Worm (Caenorhabditis elegans) whole organism, young adult: ENCODE data around the gene C05D2.8.
A peak's percentile ranks its signal among the peaks of the same experiment; 100 is the strongest.

ENCODE experiments used
- B0336.3 ChIP-seq: fragments of 200-800 bp; sonication (Bioruptor generic); IDR thresholded peaks from 2 replicates; pipeline ENCODE4 v1.3.6; 2022; ENCODE audit warnings: missing genetic modification characterization, missing compliant biosample characterization
- C17E4.6 ChIP-seq: fragments of 200-800 bp; sonication (Bioruptor generic); IDR thresholded peaks from 2 replicates; pipeline ENCODE4 v1.3.6; 2022; ENCODE audit warnings: missing genetic modification reagents, missing genetic modification characterization, missing compliant biosample characterization
- F22D6.2 ChIP-seq: sonication (generic microtip); optimal IDR thresholded peaks from 2 replicates; lab custom pipeline; 2016; ENCODE audit warnings: mild to moderate bottlenecking, missing genetic modification characterization, missing compliant biosample characterization
- F49E8.2 ChIP-seq: sonication (generic microtip); optimal IDR thresholded peaks from 3 replicates; lab custom pipeline; 2017; ENCODE audit warnings: missing genetic modification characterization, mild to moderate bottlenecking, missing compliant biosample characterization, antibody characterized with exemption, moderate library complexity; ENCODE audit not compliant: insufficient read depth
- F55B11.4 ChIP-seq: sonication (generic microtip); optimal IDR thresholded peaks from 2 replicates; lab custom pipeline; 2016; ENCODE audit warnings: missing compliant biosample characterization, missing genetic modification characterization, borderline replicate concordance; ENCODE audit not compliant: insufficient read depth
- K11D2.4 ChIP-seq: fragments of 200-800 bp; sonication (Bioruptor generic); IDR thresholded peaks from 2 replicates; pipeline ENCODE4 v1.3.6; 2022; ENCODE audit warnings: missing genetic modification reagents, missing genetic modification characterization, missing compliant biosample characterization
- K12H6.12 ChIP-seq: fragments of 200-800 bp; sonication (Bioruptor generic); optimal IDR thresholded peaks from 2 replicates; lab custom pipeline; 2018; ENCODE audit warnings: mild to moderate bottlenecking, missing genetic modification characterization, missing compliant biosample characterization
- T26A5.8 ChIP-seq: sonication (generic microtip); optimal IDR thresholded peaks from 2 replicates; lab custom pipeline; 2016; ENCODE audit warnings: missing genetic modification characterization, missing compliant biosample characterization
- Y53G8AR.9 ChIP-seq: fragments of 200-800 bp; sonication (Bioruptor generic); conservative IDR thresholded peaks from 2 replicates; pipeline ENCODE4 v1.3.6; 2022; ENCODE audit warnings: missing genetic modification reagents, missing genetic modification characterization, missing compliant biosample characterization
- Y67H2A.10 ChIP-seq: fragments of 200-800 bp; sonication (Bioruptor generic); conservative IDR thresholded peaks from 2 replicates; pipeline ENCODE4 v1.3.6; 2022; ENCODE audit warnings: missing genetic modification reagents, missing genetic modification characterization, missing compliant biosample characterization
- aptf-3 ChIP-seq: fragments of 200-800 bp; sonication (Bioruptor generic); IDR thresholded peaks from 2 replicates; pipeline ENCODE4 v1.3.6; 2022; ENCODE audit warnings: missing genetic modification characterization, missing compliant biosample characterization
- attf-5 ChIP-seq: fragments of 200-800 bp; sonication (Bioruptor generic); optimal IDR thresholded peaks from 2 replicates; lab custom pipeline; 2018; ENCODE audit warnings: mild to moderate bottlenecking, missing genetic modification characterization, missing compliant biosample characterization
- ccch-3 ChIP-seq: fragments of 200-800 bp; sonication (Bioruptor generic); optimal IDR thresholded peaks from 2 replicates; lab custom pipeline; 2018; ENCODE audit warnings: mild to moderate bottlenecking, missing genetic modification characterization, missing compliant biosample characterization
- cebp-1 ChIP-seq, 2 experiments: fragments of 200-800 bp in 1 of 2; sonication (Bioruptor generic) in 1 of 2; sonication (generic microtip) in 1 of 2; IDR thresholded peaks in 1 of 2; optimal IDR thresholded peaks in 1 of 2; 2 replicates each; pipeline versions ENCODE4 v1.3.6 to Lab custom; 2017 to 2022; ENCODE audit warnings: missing compliant biosample characterization in 2 of 2, missing genetic modification characterization in 2 of 2, mild to moderate bottlenecking in 1 of 2, missing genetic modification reagents in 1 of 2, moderate library complexity in 1 of 2
- ceh-27 ChIP-seq: fragments of 200-800 bp; sonication (Bioruptor generic); optimal IDR thresholded peaks from 2 replicates; lab custom pipeline; 2018; ENCODE audit warnings: mild to moderate bottlenecking, missing genetic modification characterization, moderate library complexity, missing compliant biosample characterization
- ceh-40 ChIP-seq: fragments of 200-800 bp; sonication (Bioruptor generic); IDR thresholded peaks from 2 replicates; pipeline ENCODE4 v1.3.6; 2022; ENCODE audit warnings: missing genetic modification characterization, missing compliant biosample characterization
- dox-1 ChIP-seq: fragments of 200-800 bp; sonication (Bioruptor generic); IDR thresholded peaks from 2 replicates; pipeline ENCODE4 v1.3.6; 2022; ENCODE audit warnings: missing genetic modification reagents, missing genetic modification characterization, missing compliant biosample characterization
- dpl-1 ChIP-seq: fragments of 150-350 bp; optimal IDR thresholded peaks from 2 replicates; lab custom pipeline; 2014; ENCODE audit warnings: missing biosample characterization, missing genetic modification reagents, missing genetic modification characterization
- him-1 ChIP-seq: sonication (generic microtip); optimal IDR thresholded peaks from 2 replicates; lab custom pipeline; 2016; ENCODE audit warnings: missing genotype, missing genetic modification reagents, missing genetic modification characterization, missing compliant biosample characterization
- hmg-20 ChIP-seq: fragments of 200-800 bp; sonication (Bioruptor generic); IDR thresholded peaks from 2 replicates; pipeline ENCODE4 v1.3.6; 2022; ENCODE audit warnings: missing genetic modification reagents, missing genetic modification characterization, missing compliant biosample characterization
- lin-35 ChIP-seq, 3 experiments: fragments of 150-350 bp in 2 of 3; sonication (generic microtip) in 1 of 3; optimal IDR thresholded peaks; 2 replicates each; lab custom pipeline; 2014 to 2018; ENCODE audit warnings: missing biosample characterization in 3 of 3, missing genetic modification characterization in 3 of 3, missing genetic modification reagents in 3 of 3
- lin-54 ChIP-seq: fragments of 200-800 bp; sonication (Bioruptor generic); optimal IDR thresholded peaks from 2 replicates; lab custom pipeline; 2018; ENCODE audit warnings: mild to moderate bottlenecking, missing genetic modification characterization, missing compliant biosample characterization
- lsl-1 ChIP-seq: fragments of 200-800 bp; sonication (Bioruptor generic); optimal IDR thresholded peaks from 2 replicates; lab custom pipeline; 2018; ENCODE audit warnings: mild to moderate bottlenecking, missing genetic modification characterization, moderate library complexity, missing compliant biosample characterization
- mel-28 ChIP-seq: sonication (generic microtip); optimal IDR thresholded peaks from 2 replicates; lab custom pipeline; 2016; ENCODE audit warnings: borderline replicate concordance, mild to moderate bottlenecking, missing genetic modification characterization, missing compliant biosample characterization
- mxl-1 ChIP-seq: sonication (generic microtip); optimal IDR thresholded peaks from 2 replicates; lab custom pipeline; 2016; ENCODE audit warnings: missing genetic modification characterization, missing compliant biosample characterization
- nhr-120 ChIP-seq: fragments of 200-800 bp; sonication (Bioruptor generic); IDR thresholded peaks from 2 replicates; pipeline ENCODE4 v1.3.6; 2022; ENCODE audit warnings: missing genetic modification characterization, missing compliant biosample characterization
- pha-4 ChIP-seq: fragments of 150-350 bp; sonication (generic microtip); optimal IDR thresholded peaks from 2 replicates; lab custom pipeline; 2014; ENCODE audit warnings: missing biosample characterization, missing genetic modification reagents, missing genetic modification characterization
- rec-8 ChIP-seq, 2 experiments: sonication (generic microtip); optimal IDR thresholded peaks; 2 replicates each; lab custom pipeline; 2016; ENCODE audit warnings: mild to moderate bottlenecking in 2 of 2, missing genetic modification characterization in 2 of 2, missing genetic modification reagents in 2 of 2, missing genotype in 2 of 2, missing biosample characterization in 1 of 2, missing compliant biosample characterization in 1 of 2, moderate library complexity in 1 of 2
- rpc-1 ChIP-seq, 2 experiments: fragments of 150-350 bp in 1 of 2; sonication (generic microtip) in 1 of 2; optimal IDR thresholded peaks; 2 replicates each; lab custom pipeline; 2014 to 2018; ENCODE audit warnings: missing biosample characterization in 1 of 2, missing genetic modification characterization in 1 of 2, missing genetic modification reagents in 1 of 2, missing genotype in 1 of 2
- somi-1 ChIP-seq: fragments of 200-800 bp; sonication (Bioruptor generic); optimal IDR thresholded peaks from 2 replicates; lab custom pipeline; 2018; ENCODE audit warnings: mild to moderate bottlenecking, missing genetic modification characterization, missing compliant biosample characterization
- sptf-2 ChIP-seq: fragments of 200-800 bp; sonication (Bioruptor generic); optimal IDR thresholded peaks from 2 replicates; lab custom pipeline; 2018; ENCODE audit warnings: mild to moderate bottlenecking, missing genetic modification characterization, missing compliant biosample characterization
- tbp1 ChIP-seq: fragments of 200-800 bp; sonication (Bioruptor generic); optimal IDR thresholded peaks from 2 replicates; lab custom pipeline; 2018; ENCODE audit warnings: mild to moderate bottlenecking, missing genetic modification characterization, missing compliant biosample characterization
- unc-130 ChIP-seq: sonication (generic microtip); optimal IDR thresholded peaks from 2 replicates; lab custom pipeline; 2016; ENCODE audit warnings: missing genetic modification reagents, missing genetic modification characterization, missing compliant biosample characterization
- unc-62 ChIP-seq: fragments of 150-350 bp; optimal IDR thresholded peaks from 2 replicates; lab custom pipeline; 2014; ENCODE audit warnings: missing biosample characterization, missing genetic modification reagents, missing genetic modification characterization
- zfh-2 ChIP-seq: fragments of 200-800 bp; sonication (Bioruptor generic); conservative IDR thresholded peaks from 2 replicates; pipeline ENCODE4 v1.3.6; 2022; ENCODE audit warnings: missing genetic modification reagents, missing genetic modification characterization, missing compliant biosample characterization
- zim-3 ChIP-seq: sonication (generic microtip); optimal IDR thresholded peaks from 2 replicates; lab custom pipeline; 2017; ENCODE audit warnings: mild to moderate bottlenecking, missing genetic modification characterization, moderate library complexity, missing compliant biosample characterization
- ztf-28 ChIP-seq: fragments of 200-800 bp; sonication (Bioruptor generic); IDR thresholded peaks from 2 replicates; pipeline ENCODE4 v1.3.6; 2022; ENCODE audit warnings: missing genetic modification reagents, missing genetic modification characterization, missing compliant biosample characterization
- ztf-3 ChIP-seq: fragments of 200-800 bp; sonication (Bioruptor generic); optimal IDR thresholded peaks from 2 replicates; lab custom pipeline; 2018; ENCODE audit warnings: mild to moderate bottlenecking, missing genetic modification characterization, missing compliant biosample characterization

Gene C05D2.8

ce11 chrIII:5568265-5568664, 41.9 kb downstream of the C05D2.8 start:
- 0 out of 2 replicates have a peak, but pooled peaks have one; percentile 12 for TF ChIP-seq aptf-3 (GFP tag; lab: Robert Waterston, UW)
- TF ChIP-seq dox-1 = no peak

DNA sequence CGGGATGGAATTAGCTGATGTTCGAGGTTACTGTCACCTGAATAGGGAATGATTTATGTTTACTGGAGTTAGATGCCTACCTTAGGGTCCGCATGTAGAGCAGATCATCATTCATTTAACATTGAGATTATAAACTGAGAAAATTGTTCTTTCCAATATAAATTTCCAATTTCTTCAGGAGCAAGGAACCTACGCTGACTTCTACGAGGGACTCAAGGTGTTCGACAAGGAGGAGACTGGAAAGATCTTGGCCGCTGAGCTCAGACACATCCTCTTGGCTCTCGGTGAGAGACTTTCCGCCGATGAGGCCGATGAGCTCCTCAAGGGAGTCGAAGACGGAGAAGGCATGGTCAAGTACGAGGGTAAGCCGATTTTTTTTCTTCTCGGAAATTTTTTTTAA, 43.6 kb downstream of the C05D2.8 start:
- no peak for TF ChIP-seq K12H6.12 (tag; lab: Kevin White, UChicago)
- TF ChIP-seq F49E8.2 (tag; lab: Kevin White, UChicago) = no peak
- no peak for TF ChIP-seq K11D2.4 (GFP tag; lab: Robert Waterston, UW)
- TF ChIP-seq, all 124 proteins: peak for 0

DNA sequence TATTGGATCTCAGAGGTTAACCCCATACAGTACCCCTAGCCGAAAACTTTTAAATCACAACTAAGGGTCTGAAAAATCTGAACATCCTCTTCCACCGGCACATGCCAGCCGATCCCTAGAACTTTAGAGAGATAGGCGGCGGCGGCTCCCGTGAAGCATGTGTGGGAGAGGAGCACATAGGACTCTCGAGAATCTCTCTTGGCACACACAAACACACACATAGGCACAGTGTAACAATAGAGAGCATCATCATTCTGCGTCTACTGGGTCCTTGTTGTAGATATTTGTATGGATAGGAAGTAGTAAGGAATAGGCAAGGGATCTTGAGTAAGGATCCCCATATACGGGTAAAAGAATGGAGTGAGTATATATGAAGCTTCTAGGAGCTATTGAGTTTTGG, 44.4 kb downstream of the C05D2.8 start:
- no peak for TF ChIP-seq ccch-3 (GFP tag; lab: Kevin White, UChicago)
- no peak for TF ChIP-seq T26A5.8 (tag; lab: Kevin White, UChicago)
- TF ChIP-seq mxl-1 (tag; lab: Kevin White, UChicago) = no peak
- TF ChIP-seq ceh-27 (GFP tag; lab: Kevin White, UChicago) = peak; percentile 2
- TF ChIP-seq, all 124 proteins: peak for 1

DNA sequence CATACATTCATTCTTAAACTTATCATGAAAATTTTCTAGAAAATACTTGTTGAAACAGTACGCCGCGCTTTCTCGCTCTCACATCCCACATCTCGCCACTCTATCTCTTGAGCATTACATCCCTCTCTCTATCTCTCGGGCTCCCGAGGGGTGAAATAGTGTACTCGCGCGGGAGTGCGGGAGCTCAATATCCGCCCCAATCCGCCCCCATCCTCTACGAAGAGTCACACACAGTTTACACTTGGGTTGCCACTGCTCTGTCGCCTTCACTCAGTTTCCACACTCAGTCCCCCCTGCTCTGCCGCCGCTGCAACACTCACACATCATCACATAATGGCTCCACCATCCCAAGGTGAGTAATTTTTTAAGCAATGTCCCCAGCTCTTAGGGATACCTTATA, 45.3 kb downstream of the C05D2.8 start, which contains the start of gene mlc-3:
Gene mlc-3, plus strand, starts transcription at position 227 of the 400 bp plus-strand sequence.
- TF ChIP-seq zfh-2 = peak; percentile 64
- no peak for TF ChIP-seq F55B11.4 (tag; lab: Kevin White, UChicago)
- TF ChIP-seq ztf-3 (GFP tag; lab: Kevin White, UChicago) = no peak
- TF ChIP-seq Y53G8AR.9 = 0 out of 2 replicates have a peak, but pooled peaks have one; percentile 46
- TF ChIP-seq lin-54 (GFP tag; lab: Kevin White, UChicago) = no peak
- no peak for TF ChIP-seq zim-3 (tag; lab: Kevin White, UChicago)
- TF ChIP-seq him-1 (tag; lab: Kevin White, UChicago) = peak; percentile 47
- TF ChIP-seq dpl-1 = no peak
- no peak for TF ChIP-seq lsl-1 (GFP tag; lab: Kevin White, UChicago)
- TF ChIP-seq somi-1 = no peak
- no peak for TF ChIP-seq ceh-27 (GFP tag; lab: Kevin White, UChicago)
- TF ChIP-seq B0336.3 (GFP tag; lab: Robert Waterston, UW) = no peak
- TF ChIP-seq ceh-40 = no peak
- TF ChIP-seq unc-62 (GFP tag; lab: Kevin White, UChicago) = no peak
- no peak for TF ChIP-seq mel-28 (tag; lab: Kevin White, UChicago)
- no peak for TF ChIP-seq sptf-2 (GFP tag; lab: Kevin White, UChicago)
- TF ChIP-seq attf-5 = no peak
- TF ChIP-seq pha-4 (tag; lab: Kevin White, UChicago) = no peak
- TF ChIP-seq ztf-28 (GFP tag; lab: Robert Waterston, UW) = 0 out of 2 replicates have a peak, but pooled peaks have one; percentile 69
- TF ChIP-seq tbp1 = no peak
- no peak for TF ChIP-seq C17E4.6 (GFP tag; lab: Robert Waterston, UW)
- TF ChIP-seq nhr-120 (GFP tag; lab: Robert Waterston, UW) = no peak
- TF ChIP-seq rec-8 (tag; optimal IDR thresholded peaks at IDR 0.05; lab: Kevin White, UChicago) = no peak
- TF ChIP-seq T26A5.8 (tag; lab: Kevin White, UChicago) = no peak
- TF ChIP-seq aptf-3 (GFP tag; lab: Robert Waterston, UW) = no peak
- no peak for TF ChIP-seq rpc-1 (optimal IDR thresholded peaks at IDR 0.05; lab: Kevin White, UChicago)
- no peak for TF ChIP-seq rpc-1 (tag; optimal IDR thresholded peaks at IDR 0.05; lab: Kevin White, UChicago)
- TF ChIP-seq cebp-1 (GFP tag; IDR thresholded peaks at IDR 0.05; lab: Robert Waterston, UW) = no peak
- peak; percentile 15 for TF ChIP-seq cebp-1 (tag; optimal IDR thresholded peaks at IDR 0.05; lab: Kevin White, UChicago)
- TF ChIP-seq Y67H2A.10 (GFP tag; lab: Robert Waterston, UW) = no peak
- no peak for TF ChIP-seq lin-35 (GFP tag; optimal IDR thresholded peaks at IDR 0.05; lab: Kevin White, UChicago)
- no peak for TF ChIP-seq F22D6.2 (tag; lab: Kevin White, UChicago)
- TF ChIP-seq unc-130 (GFP tag; lab: Kevin White, UChicago) = no peak
- no peak for TF ChIP-seq hmg-20 (GFP tag; lab: Robert Waterston, UW)
